Fruit fly (Drosophila melanogaster) whole organism, embryonic: Measurements from ENCODE around the gene CG7611.

ENCODE experiments used
- Aef1 ChIP-seq: fragments of 200-800 bp; sonication (Bioruptor generic); IDR thresholded peaks from 3 replicates; pipeline ENCODE4 v1.3.6; 2022; ENCODE audit warnings: missing biosample characterization, missing genetic modification characterization
- Atf6 ChIP-seq: fragments of 200-800 bp; sonication (Bioruptor generic); IDR thresholded peaks from 2 replicates; pipeline ENCODE4 v1.3.6; 2022; ENCODE audit warnings: missing biosample characterization, missing genetic modification characterization
- Awh ChIP-seq: fragments of 200-800 bp; sonication (Bioruptor generic); IDR thresholded peaks from 2 replicates; pipeline ENCODE4, ENCODE4 v1.3.6; 2022; ENCODE audit warnings: missing biosample characterization, missing genetic modification characterization
- BtbVII ChIP-seq: fragments of 200-800 bp; sonication (Bioruptor generic); optimal IDR thresholded peaks from 3 replicates; lab custom pipeline; 2017; ENCODE audit warnings: missing biosample characterization, mild to moderate bottlenecking, missing genetic modification characterization
- CG10267 ChIP-seq: fragments of 200-800 bp; sonication (Bioruptor generic); optimal IDR thresholded peaks from 2 replicates; lab custom pipeline; 2018; ENCODE audit warnings: missing biosample characterization, mild to moderate bottlenecking, missing genetic modification characterization, moderate library complexity
- CG10543 ChIP-seq: fragments of 200-800 bp; sonication (Bioruptor generic); optimal IDR thresholded peaks from 3 replicates; lab custom pipeline; 2017; ENCODE audit warnings: missing biosample characterization, mild to moderate bottlenecking, missing genetic modification characterization, moderate library complexity
- CG11504 ChIP-seq: fragments of 200-800 bp; sonication (Bioruptor generic); optimal IDR thresholded peaks from 3 replicates; lab custom pipeline; 2019; ENCODE audit warnings: missing biosample characterization, mild to moderate bottlenecking, missing genetic modification characterization, moderate library complexity
- CG14667 ChIP-seq: fragments of 200-800 bp; sonication (Bioruptor generic); IDR thresholded peaks from 2 replicates; pipeline ENCODE4 v1.3.6; 2022; ENCODE audit warnings: missing biosample characterization, missing genetic modification characterization
- CG16779 ChIP-seq: fragments of 200-800 bp; sonication (Bioruptor generic); IDR thresholded peaks from 2 replicates; pipeline ENCODE4 v1.3.6; 2022; ENCODE audit warnings: missing biosample characterization, missing genetic modification characterization
- CG17186 ChIP-seq: fragments of 200-800 bp; sonication (Bioruptor generic); optimal IDR thresholded peaks from 3 replicates; lab custom pipeline; 2017; ENCODE audit warnings: missing biosample characterization, missing genetic modification reagents, missing genetic modification characterization
- CG17802 ChIP-seq: fragments of 200-800 bp; sonication (Bioruptor generic); optimal IDR thresholded peaks from 2 replicates; lab custom pipeline; 2018; ENCODE audit warnings: missing biosample characterization, mild to moderate bottlenecking, missing genetic modification characterization, moderate library complexity
- CG2875 ChIP-seq: fragments of 200-800 bp; sonication (Bioruptor generic); optimal IDR thresholded peaks from 2 replicates; lab custom pipeline; 2017; ENCODE audit warnings: missing biosample characterization, mild to moderate bottlenecking, missing genetic modification characterization, missing genetic modification reagents
- CG33557 ChIP-seq: fragments of 200-800 bp; sonication (Bioruptor generic); optimal IDR thresholded peaks from 2 replicates; lab custom pipeline; 2019; ENCODE audit warnings: missing biosample characterization, mild to moderate bottlenecking, missing genetic modification characterization, moderate library complexity
- CG42726 ChIP-seq: fragments of 200-800 bp; sonication (Bioruptor generic); IDR thresholded peaks from 2 replicates; pipeline ENCODE4 v1.3.6; 2022; ENCODE audit warnings: missing biosample characterization, missing genetic modification characterization; ENCODE audit not compliant: partially characterized antibody
- CG4360 ChIP-seq: fragments of 200-800 bp; sonication (Bioruptor generic); IDR thresholded peaks from 2 replicates; pipeline ENCODE4 v1.3.6; 2022; ENCODE audit warnings: missing biosample characterization, missing genetic modification characterization
- CG7786 ChIP-seq: fragments of 200-800 bp; sonication (Bioruptor generic); optimal IDR thresholded peaks from 2 replicates; lab custom pipeline; 2016; ENCODE audit warnings: missing biosample characterization, missing genetic modification characterization
- CG7963 ChIP-seq: fragments of 200-800 bp; sonication (Bioruptor generic); IDR thresholded peaks from 3 replicates; pipeline ENCODE4 v1.3.6; 2022; ENCODE audit warnings: missing biosample characterization, missing genetic modification characterization; ENCODE audit not compliant: partially characterized antibody
- CG9437 ChIP-seq: fragments of 200-800 bp; sonication (Bioruptor generic); optimal IDR thresholded peaks from 2 replicates; lab custom pipeline; 2018; ENCODE audit warnings: missing biosample characterization, mild to moderate bottlenecking, missing genetic modification characterization
- H15 ChIP-seq: fragments of 200-800 bp; sonication (Bioruptor generic); IDR thresholded peaks from 3 replicates; pipeline ENCODE4 v1.3.6; 2022; ENCODE audit warnings: missing biosample characterization, missing genetic modification characterization
- HLHmδ ChIP-seq: fragments of 200-800 bp; sonication (Bioruptor generic); optimal IDR thresholded peaks from 2 replicates; lab custom pipeline; 2018; ENCODE audit warnings: missing biosample characterization, mild to moderate bottlenecking, missing genetic modification characterization, moderate library complexity
- Lpt ChIP-seq: fragments of >200 bp; optimal IDR thresholded peaks from 2 replicates; lab custom pipeline; 2018; ENCODE audit warnings: missing biosample characterization, missing genetic modification characterization
- NfI ChIP-seq: fragments of 200-800 bp; sonication (Bioruptor generic); optimal IDR thresholded peaks from 3 replicates; lab custom pipeline; 2018; ENCODE audit warnings: missing biosample characterization, mild to moderate bottlenecking, missing genetic modification characterization, moderate library complexity
- Side ChIP-seq: fragments of 200-800 bp; sonication (Bioruptor generic); optimal IDR thresholded peaks from 2 replicates; lab custom pipeline; 2016; ENCODE audit warnings: missing biosample characterization, missing genetic modification characterization
- Sox102F ChIP-seq: fragments of 200-800 bp; sonication (Bioruptor generic); optimal IDR thresholded peaks from 2 replicates; lab custom pipeline; 2018; ENCODE audit warnings: missing biosample characterization, mild to moderate bottlenecking, missing genetic modification characterization, moderate library complexity
- aop ChIP-seq: fragments of 200-800 bp; sonication (Bioruptor generic); IDR thresholded peaks from 2 replicates; pipeline ENCODE4 v1.3.6; 2022; ENCODE audit warnings: missing biosample characterization, missing genetic modification characterization
- bbx ChIP-seq: fragments of 200-800 bp; sonication (Bioruptor generic); IDR thresholded peaks from 2 replicates; pipeline ENCODE4 v1.3.6; 2022; ENCODE audit warnings: missing biosample characterization, missing genetic modification characterization; ENCODE audit not compliant: partially characterized antibody
- bsh ChIP-seq, 2 experiments: fragments of 200-800 bp; sonication (Bioruptor generic); optimal IDR thresholded peaks; 2 replicates each; lab custom pipeline; 2017 to 2018; ENCODE audit warnings: mild to moderate bottlenecking in 2 of 2, missing biosample characterization in 2 of 2, missing genetic modification characterization in 2 of 2, moderate library complexity in 1 of 2
- chm ChIP-seq: fragments of 200-800 bp; sonication (Bioruptor generic); IDR thresholded peaks from 2 replicates; pipeline ENCODE4 v1.3.6; 2022; ENCODE audit warnings: missing biosample characterization, missing genetic modification characterization
- croc ChIP-seq: fragments of 200-800 bp; sonication (Bioruptor generic); conservative IDR thresholded peaks from 3 replicates; pipeline ENCODE4 v1.3.6; 2022; ENCODE audit warnings: missing biosample characterization, missing genetic modification characterization
- dysf ChIP-seq: fragments of 200-800 bp; sonication (Bioruptor generic); IDR thresholded peaks from 3 replicates; pipeline ENCODE4 v1.3.6; 2022; ENCODE audit warnings: missing biosample characterization, missing genetic modification characterization
- ftz-f1 ChIP-seq: fragments of 200-800 bp; sonication (Bioruptor generic); optimal IDR thresholded peaks from 2 replicates; lab custom pipeline; 2016; ENCODE audit warnings: missing biosample characterization, missing genetic modification characterization
- grn ChIP-seq: fragments of 200-800 bp; sonication (Bioruptor generic); optimal IDR thresholded peaks from 3 replicates; lab custom pipeline; 2017; ENCODE audit warnings: missing biosample characterization, missing genetic modification characterization
- gt ChIP-seq: fragments of 200-800 bp; sonication (Bioruptor generic); IDR thresholded peaks from 2 replicates; pipeline ENCODE4 v1.3.6; 2022; ENCODE audit warnings: missing biosample characterization, missing genetic modification characterization
- hb ChIP-seq: fragments of 200-800 bp; sonication (Bioruptor generic); IDR thresholded peaks from 3 replicates; pipeline ENCODE4 v1.3.6; 2022; ENCODE audit warnings: missing biosample characterization, missing genetic modification characterization; ENCODE audit not compliant: partially characterized antibody
- insv ChIP-seq, 2 experiments: fragments of 200-800 bp; sonication (Bioruptor generic); optimal IDR thresholded peaks; 3 replicates each; lab custom pipeline; 2016 to 2018; ENCODE audit warnings: missing biosample characterization in 2 of 2, missing genetic modification characterization in 2 of 2
- jigr1 ChIP-seq: fragments of 200-800 bp; sonication (Bioruptor generic); IDR thresholded peaks from 3 replicates; pipeline ENCODE4 v1.3.6; 2022; ENCODE audit warnings: missing biosample characterization, missing genetic modification characterization
- nerfin-1 ChIP-seq: fragments of 200-800 bp; sonication (Bioruptor generic); optimal IDR thresholded peaks from 3 replicates; lab custom pipeline; 2019; ENCODE audit warnings: missing biosample characterization, mild to moderate bottlenecking, missing genetic modification characterization, moderate library complexity
- pan ChIP-seq, 4 experiments: fragments of >200 bp in 3 of 4; fragments of 200-800 bp in 1 of 4; sonication (Bioruptor generic) in 1 of 4; optimal IDR thresholded peaks in 3 of 4; IDR thresholded peaks in 1 of 4; 2 replicates each; pipeline versions ENCODE4 v1.3.6 to Lab custom; 2017 to 2022; ENCODE audit warnings: missing biosample characterization in 2 of 4, missing genetic modification characterization in 2 of 4, mixed read lengths in 1 of 4
- pita ChIP-seq: fragments of 200-800 bp; sonication (Bioruptor generic); optimal IDR thresholded peaks from 2 replicates; lab custom pipeline; 2017; ENCODE audit warnings: missing biosample characterization, mild to moderate bottlenecking, missing genetic modification characterization
- pum ChIP-seq: fragments of 200-800 bp; sonication (Bioruptor generic); optimal IDR thresholded peaks from 2 replicates; lab custom pipeline; 2016; ENCODE audit warnings: missing biosample characterization, missing genetic modification characterization
- ranshi ChIP-seq: fragments of 200-800 bp; sonication (Bioruptor generic); IDR thresholded peaks from 2 replicates; pipeline ENCODE4 v1.3.6; 2022; ENCODE audit warnings: missing biosample characterization, missing genetic modification characterization
- sens ChIP-seq: fragments of 200-800 bp; sonication (Bioruptor generic); peaks from one replicate; lab custom pipeline; 2016; ENCODE audit warnings: missing biosample characterization, missing genetic modification characterization
- sisA ChIP-seq: fragments of 200-800 bp; sonication (Bioruptor generic); IDR thresholded peaks from 2 replicates; pipeline ENCODE4 v1.3.6; 2022; ENCODE audit warnings: missing biosample characterization, missing genetic modification characterization
- sna ChIP-seq: fragments of 200-800 bp; sonication (Bioruptor generic); IDR thresholded peaks from 2 replicates; pipeline ENCODE4 v1.3.6; 2022; ENCODE audit warnings: missing biosample characterization, missing genetic modification characterization; ENCODE audit not compliant: partially characterized antibody
- usp ChIP-seq: fragments of >200 bp; optimal IDR thresholded peaks from 2 replicates; lab custom pipeline; 2017; ENCODE audit warnings: missing biosample characterization, missing genetic modification characterization
- vvl ChIP-seq: fragments of 200-800 bp; sonication (Bioruptor generic); IDR thresholded peaks from 2 replicates; pipeline ENCODE4 v1.3.6; 2022; ENCODE audit warnings: missing biosample characterization, missing genetic modification characterization
- zfh2 ChIP-seq: fragments of 200-800 bp; sonication (Bioruptor generic); optimal IDR thresholded peaks from 2 replicates; lab custom pipeline; 2016; ENCODE audit warnings: missing biosample characterization, missing genetic modification characterization

Gene CG7611

DNA sequence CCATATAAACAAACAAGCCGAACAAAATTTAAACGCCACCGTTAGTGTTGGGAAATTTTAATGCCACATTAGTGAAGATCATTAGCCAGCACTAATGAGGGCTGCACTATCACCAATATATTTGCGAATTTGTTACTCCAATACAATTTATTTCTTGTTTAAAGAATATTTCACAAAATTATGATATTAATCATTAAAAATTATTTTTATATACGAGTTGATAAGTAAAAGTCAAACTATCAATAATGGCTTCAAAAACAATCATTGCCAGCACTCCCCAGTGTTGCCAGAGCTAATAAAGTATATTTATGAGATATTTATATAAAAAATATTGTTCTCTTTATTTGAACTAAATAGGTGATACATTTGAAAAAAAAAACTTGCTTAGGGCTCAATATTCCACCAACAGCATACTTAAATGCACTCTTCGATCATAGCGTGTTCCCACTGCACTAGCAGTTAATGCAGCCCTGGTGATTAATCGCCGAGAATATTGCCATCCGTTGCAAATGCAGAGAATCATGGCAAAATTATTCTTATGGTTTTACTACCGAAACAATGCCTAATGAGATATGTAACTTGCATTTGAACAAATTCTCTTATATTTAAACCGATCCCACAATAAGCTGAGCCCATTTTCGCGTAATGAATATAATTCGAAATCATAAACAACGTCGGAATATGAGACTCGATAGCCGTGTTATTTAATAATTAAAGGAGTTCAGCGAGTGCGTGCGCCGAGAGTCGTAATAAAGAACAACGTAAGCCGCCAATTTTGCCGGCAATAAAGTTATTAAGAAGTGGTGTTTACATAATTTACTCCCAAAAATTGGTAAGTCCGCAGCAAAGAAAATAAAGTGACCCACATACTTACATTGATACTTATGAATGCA, 6.9 kb upstream of the CG7611 start, which contains the start of the genes SAK and Cdk12 (continued):
- TF ChIP-seq pan (optimal IDR thresholded peaks at IDR 0.05; lab: Kevin White, UChicago) (no peak), pan (GFP tag; optimal IDR thresholded peaks at IDR 0.05 in 1 of 2, IDR thresholded peaks at IDR 0.05 in 1 of 2) (peak in 1 of 2 experiments; percentile 84), CG9437 (peak; percentile 82), sisA (GFP tag; lab: Robert Waterston, UW) (peak; percentile 86), Side (GFP tag; lab: Kevin White, UChicago) (peak; percentile 20), insv (GFP tag; optimal IDR thresholded peaks at IDR 0.05; lab: Kevin White, UChicago) (peak in 1 of 2 experiments; percentile 71), CG2875 (peak; percentile 63), CG7786 (GFP tag; lab: Kevin White, UChicago) (peak; percentile 65), CG7963 (GFP tag; lab: Robert Waterston, UW) (0 out of 3 replicates have a peak, but pooled peaks have one; percentile 32), CG33557 (GFP tag; lab: Kevin White, UChicago) (peak; percentile 85), gt (GFP tag; lab: Robert Waterston, UW) (peak; percentile 44), dysf (GFP tag; lab: Robert Waterston, UW) (peak; percentile 86), CG10267 (peak; percentile 95), BtbVII (peak; percentile 82), hb (GFP tag; lab: Robert Waterston, UW) (no peak), chm (peak; percentile 28), ftz-f1 (no peak), HLHmδ (GFP tag; lab: Kevin White, UChicago) (no peak), zfh2 (peak; percentile 81), sna (GFP tag; lab: Robert Waterston, UW) (0 out of 2 replicates have a peak, but pooled peaks have one; percentile 15), CG17186 (GFP tag; lab: Kevin White, UChicago) (no peak), nerfin-1 (tag; lab: Kevin White, UChicago) (peak; percentile 77), CG16779 (GFP tag; lab: Robert Waterston, UW) (0 out of 2 replicates have a peak, but pooled peaks have one; percentile 30), pum (GFP tag; lab: Kevin White, UChicago) (peak; percentile 60), CG42726 (GFP tag; lab: Robert Waterston, UW) (no peak), Atf6 (GFP tag; lab: Robert Waterston, UW) (peak; percentile 84), Lpt (GFP tag; lab: Kevin White, UChicago) (no peak), vvl (peak; percentile 88), Sox102F (peak; percentile 79), aop (GFP tag; lab: Robert Waterston, UW) (peak; percentile 47; the same call in 1 of the 2 replicates), CG11504 (tag; lab: Kevin White, UChicago) (peak; percentile 88), bsh (GFP tag; optimal IDR thresholded peaks at IDR 0.05; lab: Kevin White, UChicago) (peak; percentile 17 to 83), jigr1 (GFP tag; lab: Robert Waterston, UW) (peak; percentile 67; the same call in 2 of the 3 replicates), CG10543 (GFP tag; lab: Kevin White, UChicago) (peak; percentile 95), grn (GFP tag; lab: Kevin White, UChicago) (no peak), pita (GFP tag; lab: Kevin White, UChicago) (no peak), Aef1 (GFP tag; lab: Robert Waterston, UW) (peak; percentile 79), NfI (GFP tag; lab: Kevin White, UChicago) (peak; percentile 80), sens (GFP tag; lab: Kevin White, UChicago) (peak; percentile 91), bbx (GFP tag; lab: Robert Waterston, UW) (no peak), H15 (peak; percentile 66; the same call in 2 of the 3 replicates), usp (GFP tag; lab: Kevin White, UChicago) (no peak), CG4360 (0 out of 2 replicates have a peak, but pooled peaks have one; percentile 43), CG17802 (peak; percentile 88), croc (GFP tag; lab: Robert Waterston, UW) (peak; percentile 50; the same call in 2 of the 3 replicates), CG14667 (peak; percentile 80), ranshi (GFP tag; lab: Robert Waterston, UW) (peak; percentile 67; the same call in 1 of the 2 replicates), Awh (peak; percentile 70)
